Worm (Caenorhabditis elegans) whole organism, early embryonic: Measurements from ENCODE around the gene hil-1.

Experiments
- B0310.2 ChIP-seq: sonication (generic microtip); optimal IDR thresholded peaks from 2 replicates; lab custom pipeline; 2016; ENCODE audit warnings: mild to moderate bottlenecking, missing genetic modification characterization, missing compliant biosample characterization
- F13C5.2 ChIP-seq: sonication (generic microtip); optimal IDR thresholded peaks from 2 replicates; lab custom pipeline; 2017; ENCODE audit warnings: mild to moderate bottlenecking, missing genetic modification characterization, inconsistent platforms, missing compliant biosample characterization
- aly-1 ChIP-seq: sonication (generic microtip); optimal IDR thresholded peaks from 2 replicates; lab custom pipeline; 2016; ENCODE audit warnings: missing genetic modification characterization, missing compliant biosample characterization
- ama-1 ChIP-seq: fragments of 150-350 bp; optimal IDR thresholded peaks from 2 replicates; lab custom pipeline; 2014
- ceh-13 ChIP-seq: fragments of 200-800 bp; sonication (Bioruptor generic); optimal IDR thresholded peaks from 2 replicates; lab custom pipeline; 2018; ENCODE audit warnings: mild to moderate bottlenecking, missing genetic modification characterization, missing compliant biosample characterization
- ceh-36 ChIP-seq: sonication (generic microtip); optimal IDR thresholded peaks from 2 replicates; lab custom pipeline; 2016; ENCODE audit warnings: missing genetic modification characterization, inconsistent platforms, missing compliant biosample characterization
- tra-4 ChIP-seq: sonication (generic microtip); optimal IDR thresholded peaks from 2 replicates; lab custom pipeline; 2017; ENCODE audit warnings: missing genetic modification characterization, missing compliant biosample characterization

ce11 chrV:14930168-14930567, 19.4 kb upstream of the hil-1 start:
- no peak for TF ChIP-seq ceh-13 (GFP tag; lab: Kevin White, UChicago)
- TF ChIP-seq ceh-36 (tag; lab: Kevin White, UChicago), result no peak
- no peak for TF ChIP-seq F13C5.2 (tag; lab: Kevin White, UChicago)
- no peak for TF ChIP-seq tra-4 (tag; lab: Kevin White, UChicago)
- TF ChIP-seq aly-1 (tag; lab: Kevin White, UChicago), result no peak
- TF ChIP-seq B0310.2 (tag; lab: Kevin White, UChicago), result no peak
- no peak for TF ChIP-seq ama-1 (lab: Kevin White, UChicago)
